Fruit fly (Drosophila melanogaster) whole organism, prepupa: ENCODE measurements around the gene CG9706.

Experiments used
- Blimp-1 ChIP-seq: fragments of 200-800 bp; sonication (Bioruptor generic); optimal IDR thresholded peaks from 3 replicates; lab custom pipeline; 2017; ENCODE audit warnings: missing biosample characterization, missing genetic modification characterization, mild to moderate bottlenecking, moderate library complexity, missing genetic modification reagents
- CG10631 ChIP-seq: fragments of 200-800 bp; sonication (Bioruptor generic); optimal IDR thresholded peaks from 2 replicates; lab custom pipeline; 2016; ENCODE audit warnings: missing biosample characterization, missing genetic modification characterization
- CG11294 ChIP-seq: fragments of 200-800 bp; sonication (Bioruptor generic); IDR thresholded peaks from 2 replicates; pipeline ENCODE4 v1.3.6; 2022; ENCODE audit warnings: missing biosample characterization, missing genetic modification characterization
- CG11762 ChIP-seq: fragments of 200-800 bp; sonication (Bioruptor generic); optimal IDR thresholded peaks from 3 replicates; lab custom pipeline; 2016; ENCODE audit warnings: missing biosample characterization, missing genetic modification characterization; ENCODE audit not compliant: insufficient read depth
- CG3032 ChIP-seq: fragments of 200-800 bp; optimal IDR thresholded peaks from 2 replicates; lab custom pipeline; 2019; ENCODE audit warnings: missing biosample characterization, mild to moderate bottlenecking, missing genetic modification characterization, moderate library complexity
- CG31627 ChIP-seq: fragments of 200-800 bp; sonication (Bioruptor generic); optimal IDR thresholded peaks from 3 replicates; lab custom pipeline; 2016; ENCODE audit warnings: missing biosample characterization, missing genetic modification characterization
- CG32006 ChIP-seq: fragments of 200-800 bp; sonication (Bioruptor generic); optimal IDR thresholded peaks from 3 replicates; lab custom pipeline; 2017; ENCODE audit warnings: missing biosample characterization, mild to moderate bottlenecking, missing genetic modification characterization
- CG34406 ChIP-seq: fragments of 200-800 bp; sonication (Bioruptor generic); optimal IDR thresholded peaks from 3 replicates; lab custom pipeline; 2016; ENCODE audit warnings: missing biosample characterization, missing genetic modification characterization
- CG3919 ChIP-seq: fragments of 200-800 bp; sonication (Bioruptor generic); optimal IDR thresholded peaks from 3 replicates; lab custom pipeline; 2016; ENCODE audit warnings: missing biosample characterization, missing genetic modification characterization
- CG4318 ChIP-seq: fragments of 200-800 bp; sonication (Bioruptor generic); optimal IDR thresholded peaks from 3 replicates; lab custom pipeline; 2017; ENCODE audit warnings: missing biosample characterization, mild to moderate bottlenecking, missing genetic modification characterization
- CG6163 ChIP-seq: fragments of 200-800 bp; sonication (Bioruptor generic); IDR thresholded peaks from 3 replicates; pipeline ENCODE4 v1.3.6; 2022; ENCODE audit warnings: missing biosample characterization, missing genetic modification characterization
- CG6276 ChIP-seq: fragments of 200-800 bp; sonication (Bioruptor generic); optimal IDR thresholded peaks from 2 replicates; lab custom pipeline; 2017; ENCODE audit warnings: missing biosample characterization, mild to moderate bottlenecking, missing genetic modification characterization
- CG6808 ChIP-seq: fragments of 200-800 bp; sonication (Bioruptor generic); optimal IDR thresholded peaks from 3 replicates; lab custom pipeline; 2017; ENCODE audit warnings: missing biosample characterization, missing genetic modification characterization, mild to moderate bottlenecking, moderate library complexity, missing genetic modification reagents
- CG7368 ChIP-seq: fragments of 200-800 bp; sonication (Bioruptor generic); optimal IDR thresholded peaks from 3 replicates; lab custom pipeline; 2016; ENCODE audit warnings: missing biosample characterization, missing genetic modification characterization
- CG8119 ChIP-seq: fragments of 200-800 bp; sonication (Bioruptor generic); IDR thresholded peaks from 3 replicates; pipeline ENCODE4 v1.3.6; 2022; ENCODE audit warnings: missing biosample characterization, missing genetic modification characterization
- CG8319 ChIP-seq: fragments of 200-800 bp; sonication (Bioruptor generic); optimal IDR thresholded peaks from 3 replicates; lab custom pipeline; 2016; ENCODE audit warnings: missing biosample characterization, missing genetic modification characterization
- CG8632 ChIP-seq: fragments of 200-800 bp; sonication (Bioruptor generic); optimal IDR thresholded peaks from 3 replicates; lab custom pipeline; 2016; ENCODE audit warnings: missing biosample characterization, missing genetic modification characterization
- CG9139 ChIP-seq: fragments of 200-800 bp; sonication (Bioruptor generic); optimal IDR thresholded peaks from 3 replicates; lab custom pipeline; 2017; ENCODE audit warnings: missing biosample characterization, mild to moderate bottlenecking, missing genetic modification characterization
- Eip75B ChIP-seq: fragments of 200-800 bp; sonication (Bioruptor generic); optimal IDR thresholded peaks from 3 replicates; lab custom pipeline; 2016; ENCODE audit warnings: missing biosample characterization, missing genetic modification characterization
- Eip78C ChIP-seq: fragments of 200-800 bp; sonication (Bioruptor generic); peaks from one replicate; lab custom pipeline; 2016; ENCODE audit warnings: missing biosample characterization, missing genetic modification characterization
- Ets21C ChIP-seq: fragments of 200-800 bp; sonication (Bioruptor generic); optimal IDR thresholded peaks from 3 replicates; lab custom pipeline; 2016; ENCODE audit warnings: missing biosample characterization, missing genetic modification characterization
- Ets96B ChIP-seq: fragments of 200-800 bp; optimal IDR thresholded peaks from 2 replicates; lab custom pipeline; 2019; ENCODE audit warnings: missing biosample characterization, mild to moderate bottlenecking, missing genetic modification characterization, moderate library complexity
- Gug ChIP-seq: fragments of 200-800 bp; sonication (Bioruptor generic); IDR thresholded peaks from 2 replicates; pipeline ENCODE4 v1.3.6; 2022; ENCODE audit warnings: missing biosample characterization, missing genetic modification characterization
- Hr39 ChIP-seq: fragments of 200-800 bp; sonication (Bioruptor generic); optimal IDR thresholded peaks from 2 replicates; lab custom pipeline; 2016; ENCODE audit warnings: missing biosample characterization, missing genetic modification characterization
- Hr4 ChIP-seq: fragments of 200-800 bp; sonication (Bioruptor generic); optimal IDR thresholded peaks from 3 replicates; lab custom pipeline; 2016; ENCODE audit warnings: missing biosample characterization, missing genetic modification characterization
- Lpt ChIP-seq: fragments of 200-800 bp; sonication (Bioruptor generic); optimal IDR thresholded peaks from 3 replicates; lab custom pipeline; 2016; ENCODE audit warnings: missing biosample characterization, missing genetic modification characterization
- Met ChIP-seq: fragments of 200-800 bp; sonication (Bioruptor generic); optimal IDR thresholded peaks from 3 replicates; lab custom pipeline; 2016; ENCODE audit warnings: missing biosample characterization, missing genetic modification characterization
- OdsH ChIP-seq: fragments of 200-800 bp; sonication (Bioruptor generic); optimal IDR thresholded peaks from 3 replicates; lab custom pipeline; 2016; ENCODE audit warnings: missing biosample characterization, missing genetic modification characterization
- Sox102F ChIP-seq: fragments of 200-800 bp; sonication (Bioruptor generic); optimal IDR thresholded peaks from 2 replicates; lab custom pipeline; 2016; ENCODE audit warnings: missing biosample characterization, mild to moderate bottlenecking, missing genetic modification characterization
- Sox14 ChIP-seq: fragments of 200-800 bp; sonication (Bioruptor generic); optimal IDR thresholded peaks from 3 replicates; lab custom pipeline; 2016; ENCODE audit warnings: missing biosample characterization, missing genetic modification characterization
- Sox15 ChIP-seq: fragments of 200-800 bp; sonication (Bioruptor generic); optimal IDR thresholded peaks from 3 replicates; lab custom pipeline; 2016; ENCODE audit warnings: missing biosample characterization, missing genetic modification characterization
- achi ChIP-seq: fragments of 200-800 bp; sonication (Bioruptor generic); optimal IDR thresholded peaks from 3 replicates; lab custom pipeline; 2016; ENCODE audit warnings: missing biosample characterization, missing genetic modification characterization
- acj6 ChIP-seq: fragments of 200-800 bp; sonication (Bioruptor generic); optimal IDR thresholded peaks from 3 replicates; lab custom pipeline; 2016; ENCODE audit warnings: missing biosample characterization, missing genetic modification characterization
- cyc ChIP-seq: fragments of 200-800 bp; sonication (Bioruptor generic); optimal IDR thresholded peaks from 3 replicates; lab custom pipeline; 2016; ENCODE audit warnings: missing biosample characterization, missing genetic modification characterization
- dac ChIP-seq: fragments of 200-800 bp; sonication (Bioruptor generic); optimal IDR thresholded peaks from 2 replicates; lab custom pipeline; 2017; ENCODE audit warnings: missing biosample characterization, mild to moderate bottlenecking, missing genetic modification characterization
- dsx ChIP-seq: fragments of 200-800 bp; optimal IDR thresholded peaks from 3 replicates; lab custom pipeline; 2019; ENCODE audit warnings: missing biosample characterization, mild to moderate bottlenecking, missing genetic modification characterization, moderate library complexity; ENCODE audit not compliant: poor library complexity, severe bottlenecking
- eg ChIP-seq: fragments of 200-800 bp; sonication (Bioruptor generic); IDR thresholded peaks from 3 replicates; pipeline ENCODE4 v1.3.6; 2022; ENCODE audit warnings: missing biosample characterization, missing genetic modification characterization
- esn ChIP-seq: fragments of 200-800 bp; sonication (Bioruptor generic); optimal IDR thresholded peaks from 2 replicates; lab custom pipeline; 2016; ENCODE audit warnings: missing biosample characterization, mild to moderate bottlenecking, missing genetic modification characterization, moderate library complexity
- fkh ChIP-seq: fragments of 200-800 bp; sonication (Bioruptor generic); optimal IDR thresholded peaks from 3 replicates; lab custom pipeline; 2017; ENCODE audit warnings: missing biosample characterization, mild to moderate bottlenecking, missing genetic modification characterization, moderate library complexity
- lz ChIP-seq: fragments of 200-800 bp; sonication (Bioruptor generic); optimal IDR thresholded peaks from 3 replicates; lab custom pipeline; 2016; ENCODE audit warnings: missing biosample characterization, missing genetic modification characterization
- net ChIP-seq: fragments of 200-800 bp; sonication (Bioruptor generic); optimal IDR thresholded peaks from 3 replicates; lab custom pipeline; 2016; ENCODE audit warnings: missing biosample characterization, missing genetic modification characterization
- pdm3 ChIP-seq: fragments of 200-800 bp; sonication (Bioruptor generic); optimal IDR thresholded peaks from 3 replicates; lab custom pipeline; 2016; ENCODE audit warnings: missing biosample characterization, missing genetic modification characterization
- salr ChIP-seq, 2 experiments: fragments of 200-800 bp; sonication (Bioruptor generic); optimal IDR thresholded peaks; 3 replicates each; lab custom pipeline; 2016 to 2018; ENCODE audit warnings: missing biosample characterization in 2 of 2, missing genetic modification characterization in 2 of 2, mild to moderate bottlenecking in 1 of 2
- ss ChIP-seq, 2 experiments: fragments of 200-800 bp; sonication (Bioruptor generic); optimal IDR thresholded peaks; 2 replicates in 1 of 2; 3 replicates in 1 of 2; lab custom pipeline; 2017 to 2018; ENCODE audit warnings: mild to moderate bottlenecking in 2 of 2, missing biosample characterization in 2 of 2, missing genetic modification characterization in 2 of 2, moderate library complexity in 1 of 2
- svp ChIP-seq: fragments of 200-800 bp; sonication (Bioruptor generic); peaks from one replicate; lab custom pipeline; 2016; ENCODE audit warnings: missing biosample characterization, missing genetic modification characterization
- vri ChIP-seq: fragments of 200-800 bp; sonication (Bioruptor generic); optimal IDR thresholded peaks from 3 replicates; lab custom pipeline; 2016; ENCODE audit warnings: missing biosample characterization, mild to moderate bottlenecking, missing genetic modification characterization

The CG9706 gene

DNA sequence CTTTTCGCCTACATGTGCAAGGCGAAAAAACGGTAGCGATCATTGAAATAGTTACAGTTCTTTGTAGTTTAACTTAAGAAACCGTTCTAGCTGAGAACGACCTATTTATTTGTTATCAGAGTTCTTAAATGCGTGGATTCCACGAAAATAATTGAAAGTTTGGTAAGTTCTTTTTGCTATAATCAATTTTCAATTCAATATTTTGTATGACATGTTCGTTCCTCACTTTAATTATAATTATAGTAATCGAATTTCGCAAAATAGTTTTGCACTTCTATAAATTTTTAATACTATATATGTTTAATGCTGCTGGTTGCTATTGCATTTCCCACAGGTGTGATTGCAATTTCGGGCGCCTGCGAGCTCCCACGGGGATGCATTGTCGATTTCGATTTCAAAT is 34.5 kb upstream of the CG9706 start (continued):
- TF ChIP-seq Gug (GFP tag; lab: Robert Waterston, UW) (no peak), CG11762 (GFP tag; lab: Kevin White, UChicago) (peak; percentile 46), Ets96B (tag; lab: Kevin White, UChicago) (peak; percentile 51), CG8632 (peak; percentile 30), ss (GFP tag; optimal IDR thresholded peaks at IDR 0.05; lab: Kevin White, UChicago) (peak; percentile 33 to 35), fkh (GFP tag; lab: Kevin White, UChicago) (no peak), CG3032 (tag; lab: Kevin White, UChicago) (peak; percentile 60), Ets21C (GFP tag; lab: Kevin White, UChicago) (no peak), salr (GFP tag; optimal IDR thresholded peaks at IDR 0.05; lab: Kevin White, UChicago) (peak in 1 of 2 experiments; percentile 70), CG31627 (GFP tag; lab: Kevin White, UChicago) (peak; percentile 31), CG3919 (GFP tag; lab: Kevin White, UChicago) (peak; percentile 53), CG4318 (GFP tag; lab: Kevin White, UChicago) (peak; percentile 61), CG8319 (GFP tag; lab: Kevin White, UChicago) (no peak), Eip78C (GFP tag; lab: Kevin White, UChicago) (peak; percentile 81), Blimp-1 (no peak), Eip75B (GFP tag; lab: Kevin White, UChicago) (peak; percentile 34), pdm3 (GFP tag; lab: Kevin White, UChicago) (peak; percentile 45), CG6163 (GFP tag; lab: Robert Waterston, UW) (0 out of 3 replicates have a peak, but pooled peaks have one; percentile 12), vri (GFP tag; lab: Kevin White, UChicago) (no peak), CG32006 (GFP tag; lab: Kevin White, UChicago) (peak; percentile 83), acj6 (GFP tag; lab: Kevin White, UChicago) (peak; percentile 44)

DNA sequence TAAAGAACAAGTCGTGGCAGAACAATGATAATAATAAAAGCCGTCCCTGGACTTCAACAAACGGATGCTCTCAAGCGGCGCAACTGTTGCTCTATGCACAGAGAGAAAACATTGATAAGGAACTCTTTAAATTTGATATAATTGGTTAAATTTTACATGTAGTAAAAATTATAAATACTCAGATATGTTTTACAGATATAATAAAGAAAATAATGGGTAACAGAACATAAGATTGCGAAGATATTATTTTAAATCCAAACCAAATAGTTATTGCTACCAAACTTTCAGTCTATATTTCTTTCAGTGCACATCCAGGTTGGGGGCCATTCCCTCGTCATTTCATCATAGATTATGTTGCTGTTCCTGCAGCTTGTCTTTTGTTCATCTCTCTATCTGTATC is 33.1 kb upstream of the CG9706 start:
- TF ChIP-seq CG6808 (GFP tag; lab: Kevin White, UChicago) (peak; percentile 64), OdsH (GFP tag; lab: Kevin White, UChicago) (peak; percentile 42), Ets21C (GFP tag; lab: Kevin White, UChicago) (no peak), Sox102F (no peak), CG11762 (GFP tag; lab: Kevin White, UChicago) (peak; percentile 42), ss (GFP tag; optimal IDR thresholded peaks at IDR 0.05; lab: Kevin White, UChicago) (peak; percentile 32 to 59), CG6276 (peak; percentile 63), CG4318 (GFP tag; lab: Kevin White, UChicago) (peak; percentile 19), cyc (no peak), salr (GFP tag; optimal IDR thresholded peaks at IDR 0.05; lab: Kevin White, UChicago) (peak in 1 of 2 experiments; percentile 65), CG32006 (GFP tag; lab: Kevin White, UChicago) (peak; percentile 69), Blimp-1 (no peak), CG10631 (GFP tag; lab: Kevin White, UChicago) (peak; percentile 65), CG3032 (tag; lab: Kevin White, UChicago) (peak; percentile 64), lz (GFP tag; lab: Kevin White, UChicago) (no peak), CG6163 (GFP tag; lab: Robert Waterston, UW) (peak; percentile 66; the same call in 2 of the 3 replicates), esn (GFP tag; lab: Kevin White, UChicago) (no peak), CG8119 (peak; percentile 55; the same call in 2 of the 3 replicates), CG3919 (GFP tag; lab: Kevin White, UChicago) (peak; percentile 66), Sox15 (no peak), dac (GFP tag; lab: Kevin White, UChicago) (peak; percentile 24), CG31627 (GFP tag; lab: Kevin White, UChicago) (no peak), Lpt (GFP tag; lab: Kevin White, UChicago) (peak; percentile 64), CG11294 (GFP tag; lab: Robert Waterston, UW) (no peak), Met (GFP tag; lab: Kevin White, UChicago) (no peak), dsx (peak; percentile 61), CG34406 (GFP tag; lab: Kevin White, UChicago) (no peak), acj6 (GFP tag; lab: Kevin White, UChicago) (peak; percentile 29), Hr4 (GFP tag; lab: Kevin White, UChicago) (peak; percentile 32), Gug (GFP tag; lab: Robert Waterston, UW) (peak; percentile 49; the same call in 1 of the 2 replicates), CG7368 (GFP tag; lab: Kevin White, UChicago) (no peak), eg (GFP tag; lab: Robert Waterston, UW) (peak; percentile 62; the same call in 1 of the 3 replicates), Sox14 (no peak), Eip75B (GFP tag; lab: Kevin White, UChicago) (peak; percentile 20), Ets96B (tag; lab: Kevin White, UChicago) (peak; percentile 76), Eip78C (GFP tag; lab: Kevin White, UChicago) (peak; percentile 86), Hr39 (GFP tag; lab: Kevin White, UChicago) (no peak), CG9139 (GFP tag; lab: Kevin White, UChicago) (peak; percentile 27), net (peak; percentile 51), CG8319 (GFP tag; lab: Kevin White, UChicago) (no peak), achi (GFP tag; lab: Kevin White, UChicago) (peak; percentile 48), svp (GFP tag; lab: Kevin White, UChicago) (peak; percentile 30)
